Fruit fly (Drosophila melanogaster): ENCODE measurements around the gene CG15458.

dm6 chrX:20415444-20415843 is 1.4 kb upstream of the CG15458 start, which contains the start of gene Obp19a:
- TF ChIP-seq fd96Ca (GFP tag; IDR thresholded peaks at IDR 0.05) (no peak), Pif1A (GFP tag; optimal IDR thresholded peaks at IDR 0.05) (no peak), CG15710 (tag; optimal IDR thresholded peaks at IDR 0.05) (no peak), CG8159 (tag; optimal IDR thresholded peaks at IDR 0.05) (no peak), Ets98B (GFP tag; IDR thresholded peaks at IDR 0.05) (no peak), EcR (GFP tag; optimal IDR thresholded peaks at IDR 0.05) (no peak), CG8301 (tag; optimal IDR thresholded peaks at IDR 0.05) (no peak)
